Worm (Caenorhabditis elegans): ENCODE data around the gene pad-2.

Gene pad-2

ce11 chrIII:10278826-10279225 lies at the start of gene pad-2:
Gene pad-2, plus strand, starts transcription at chrIII:10279126.
- TF ChIP-seq unc-62 (GFP tag; optimal IDR thresholded peaks at IDR 0.05) = no peak
- no peak for TF ChIP-seq pqm-1 (tag; optimal IDR thresholded peaks at IDR 0.05)
- TF ChIP-seq blmp-1 (tag; optimal IDR thresholded peaks at IDR 0.05) = no peak
- TF ChIP-seq lin-15B (tag; optimal IDR thresholded peaks at IDR 0.05) = no peak
- TF ChIP-seq elt-3 (tag; optimal IDR thresholded peaks at IDR 0.05) = no peak
- TF ChIP-seq ceh-90 (tag; optimal IDR thresholded peaks at IDR 0.05) = no peak
- no peak for TF ChIP-seq nhr-76 (tag; optimal IDR thresholded peaks at IDR 0.05)
- no peak for TF ChIP-seq nhr-77 (tag; optimal IDR thresholded peaks at IDR 0.05)
- no peak for TF ChIP-seq nhr-19 (GFP tag; conservative IDR thresholded peaks at IDR 0.05)
- no peak for TF ChIP-seq mef-2 (tag; optimal IDR thresholded peaks at IDR 0.05)

DNA sequence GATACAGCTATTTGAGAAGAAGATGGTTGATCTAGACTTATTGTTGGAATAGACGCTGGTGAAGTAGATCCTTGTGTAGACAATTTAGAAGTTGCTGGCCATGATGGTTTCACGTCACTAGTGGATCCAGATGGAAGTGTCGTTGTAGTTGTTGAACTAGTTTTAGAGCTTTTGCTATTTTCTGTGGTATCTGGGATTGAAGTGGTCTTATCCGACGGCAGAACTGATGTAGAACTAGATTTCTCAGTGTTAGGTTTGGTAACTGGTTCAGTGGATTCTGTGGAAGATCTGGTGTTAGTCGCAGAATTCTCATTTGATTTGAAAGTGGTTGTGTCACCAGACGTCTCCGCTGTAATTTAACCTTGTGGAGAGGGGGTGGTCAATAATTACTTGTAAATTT lies 47.3 kb upstream of the pad-2 start:
- TF ChIP-seq tbx-2 (tag; optimal IDR thresholded peaks at IDR 0.05) (no peak), irx-1 (tag; optimal IDR thresholded peaks at IDR 0.05) (no peak), mab-9 (GFP tag; IDR thresholded peaks at IDR 0.05) (no peak), nhr-237 (tag; optimal IDR thresholded peaks at IDR 0.05) (no peak), pqm-1 (tag; optimal IDR thresholded peaks at IDR 0.05) (no peak), lin-15B (tag; optimal IDR thresholded peaks at IDR 0.05) (no peak), aly-2 (tag; optimal IDR thresholded peaks at IDR 0.05) (no peak), nhr-90 (tag; optimal IDR thresholded peaks at IDR 0.05; ENCODE audit: poor library complexity) (no peak), ces-1 (GFP tag; optimal IDR thresholded peaks at IDR 0.05) (no peak), ztf-11 (tag; optimal IDR thresholded peaks at IDR 0.05) (no peak), nhr-76 (tag; optimal IDR thresholded peaks at IDR 0.05) (no peak), mep-1 (tag; optimal IDR thresholded peaks at IDR 0.05) (no peak), pag-3 (tag; optimal IDR thresholded peaks at IDR 0.05; ENCODE audit: borderline replicate concordance, insufficient read depth) (no peak), skn-1 (tag; optimal IDR thresholded peaks at IDR 0.05) (no peak), fos-1 (tag; optimal IDR thresholded peaks at IDR 0.05) (no peak), mdl-1 (tag; optimal IDR thresholded peaks at IDR 0.05) (no peak), ceh-90 (tag; optimal IDR thresholded peaks at IDR 0.05) (no peak), hpl-2 (GFP tag; optimal IDR thresholded peaks at IDR 0.05) (no peak)

DNA sequence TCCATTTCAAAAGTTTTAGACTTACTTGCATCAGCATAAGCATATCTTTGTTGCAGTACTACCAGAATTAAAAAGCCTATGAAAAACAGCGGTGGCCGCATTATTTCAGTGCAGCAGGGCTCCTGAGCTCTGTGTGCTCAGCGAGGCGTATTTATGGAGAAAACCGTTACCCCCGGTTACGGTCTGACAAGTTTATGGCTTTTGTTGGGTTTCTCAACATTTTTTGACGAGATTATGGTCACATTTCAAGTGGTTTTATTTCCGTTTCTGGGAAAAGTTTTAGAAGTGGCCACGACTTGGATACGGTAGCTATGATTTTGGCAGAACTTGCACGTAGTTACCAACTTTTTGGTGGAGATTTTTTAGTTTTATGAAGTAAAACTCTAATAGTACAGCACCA lies 44.9 kb upstream of the pad-2 start, which contains the start of gene paml-1:
Gene paml-1, minus strand, starts transcription at position 101 of the 400 bp plus-strand sequence.
- TF ChIP-seq ztf-11 (tag; optimal IDR thresholded peaks at IDR 0.05) (no peak), nhr-85 (tag) (peak; percentile 40), ceh-63 (GFP tag; optimal IDR thresholded peaks at IDR 0.05) (no peak), tbx-2 (tag; optimal IDR thresholded peaks at IDR 0.05) (no peak), fos-1 (tag; optimal IDR thresholded peaks at IDR 0.05) (no peak), ztf-4 (tag; optimal IDR thresholded peaks at IDR 0.05) (no peak), C34B4.2 (tag; optimal IDR thresholded peaks at IDR 0.05) (no peak), unc-30 (tag; optimal IDR thresholded peaks at IDR 0.05) (no peak), ceh-90 (tag; optimal IDR thresholded peaks at IDR 0.05) (no peak)

DNA sequence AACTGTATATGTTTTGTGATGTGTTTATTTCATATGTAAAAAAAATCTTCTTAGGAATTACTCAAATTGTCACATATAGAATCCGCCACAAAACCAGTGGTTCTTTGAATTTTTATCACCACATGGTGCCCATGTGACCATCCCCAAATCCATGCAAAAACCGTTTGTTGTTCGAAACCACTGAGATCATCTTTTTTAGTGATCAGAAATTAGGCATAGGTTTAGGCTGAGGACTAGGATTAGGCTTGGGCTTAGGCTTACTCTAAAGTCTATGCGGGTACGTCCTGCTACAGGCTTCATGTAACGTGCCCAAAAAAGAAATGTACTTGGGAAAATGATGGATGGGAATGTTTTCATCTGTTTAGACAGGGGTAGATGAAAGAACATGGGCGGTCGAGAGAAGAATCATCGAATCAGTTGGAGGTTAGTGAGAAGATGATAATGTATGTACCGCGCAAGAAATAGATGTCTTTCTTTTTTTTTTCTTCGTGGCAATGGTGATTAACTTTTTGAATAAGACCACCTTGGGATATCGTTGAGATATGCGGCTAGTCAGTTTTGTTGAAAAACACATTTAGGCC lies 42.5 kb upstream of the pad-2 start:
- TF ChIP-seq pax-3 (tag; optimal IDR thresholded peaks at IDR 0.05) = no peak
- peak; percentile 62 for TF ChIP-seq blmp-1 (tag; optimal IDR thresholded peaks at IDR 0.05)
- peak in 2 of 6 experiments; percentile 19 to 79 for TF ChIP-seq elt-3 (tag; optimal IDR thresholded peaks at IDR 0.05)
- TF ChIP-seq nhr-20 (tag; optimal IDR thresholded peaks at IDR 0.05) = peak; percentile 27
- peak; percentile 37 for TF ChIP-seq nhr-71 (tag; optimal IDR thresholded peaks at IDR 0.05)
- peak in 1 of 2 experiments; percentile 15 for TF ChIP-seq mdl-1 (tag; optimal IDR thresholded peaks at IDR 0.05)
- peak; percentile 28; the same call in 1 of the 2 replicates for TF ChIP-seq nhr-19 (GFP tag; conservative IDR thresholded peaks at IDR 0.05)
- no peak for TF ChIP-seq fos-1 (tag; optimal IDR thresholded peaks at IDR 0.05)
- peak; percentile 51 for TF ChIP-seq lin-14 (GFP tag; optimal IDR thresholded peaks at IDR 0.05)
- no peak for TF ChIP-seq nhr-28 (tag; optimal IDR thresholded peaks at IDR 0.05)
- TF ChIP-seq nhr-85 (tag) = peak; percentile 52
- TF ChIP-seq nhr-90 (tag; optimal IDR thresholded peaks at IDR 0.05; ENCODE audit: poor library complexity) = peak; percentile 27
- TF ChIP-seq lin-35 (GFP tag; optimal IDR thresholded peaks at IDR 0.05) = peak in 1 of 2 experiments; percentile 36
- no peak for TF ChIP-seq hpl-2 (GFP tag; optimal IDR thresholded peaks at IDR 0.05)
- peak; percentile 39 for TF ChIP-seq snu-23 (GFP tag; optimal IDR thresholded peaks at IDR 0.05)
- TF ChIP-seq efl-3 (GFP tag; optimal IDR thresholded peaks at IDR 0.05) = no peak

Measured in whole organism, L1 larva.